Worm (Caenorhabditis elegans): ENCODE results near the gene rme-2.
"Not testable (repeated sequence)": the region's sequence is repeated elsewhere in the genome, so short reads cannot be mapped to it uniquely, and the experiment has no call there.

Gene rme-2

ce11 chrIV:5469739-5470138, at the start of gene rme-2:
Gene rme-2, plus strand, starts transcription at chrIV:5470026.
- TF ChIP-seq unc-62 (GFP tag; optimal IDR thresholded peaks at IDR 0.05): no peak

ce11 chrIV:5438705-5439104, 31.1 kb upstream of the rme-2 start, which contains the start of gene mgl-3:
Gene mgl-3, plus strand, starts transcription at chrIV:5439005.
- no peak for TF ChIP-seq unc-62 (GFP tag; optimal IDR thresholded peaks at IDR 0.05)

- TF ChIP-seq unc-62 (GFP tag; optimal IDR thresholded peaks at IDR 0.05): no peak
Measured at ce11 chrIV:5452667-5453066, 17.2 kb upstream of the rme-2 start, which contains the start of gene Y4C6A.4. Gene Y4C6A.4, plus strand, starts transcription at chrIV:5452967.

ce11 chrIV:5455999-5456398, 13.8 kb upstream of the rme-2 start, which contains the start of gene Y4C6A.3:
Gene Y4C6A.3, minus strand, starts transcription at chrIV:5456099.
- TF ChIP-seq unc-62 (GFP tag; optimal IDR thresholded peaks at IDR 0.05): not testable (repeated sequence)

- no peak for TF ChIP-seq unc-62 (GFP tag; optimal IDR thresholded peaks at IDR 0.05)
Measured at ce11 chrIV:5462820-5463219, 7.0 kb upstream of the rme-2 start.

- TF ChIP-seq unc-62 (GFP tag; optimal IDR thresholded peaks at IDR 0.05): not testable (repeated sequence)
Measured at ce11 chrIV:5464403-5464802, 5.4 kb upstream of the rme-2 start, which contains the start of gene Y52D5A.2. Gene Y52D5A.2, minus strand, starts transcription at chrIV:5464503.

ce11 chrIV:5473098-5473497, 3.3 kb downstream of the rme-2 start:
- no peak for TF ChIP-seq unc-62 (GFP tag; optimal IDR thresholded peaks at IDR 0.05)

- no peak for TF ChIP-seq unc-62 (GFP tag; optimal IDR thresholded peaks at IDR 0.05)
Measured at ce11 chrIV:5476468-5476867, 6.6 kb downstream of the rme-2 start, which contains the start of gene T11F8.4. Gene T11F8.4, minus strand, starts transcription at chrIV:5476568.

ce11 chrIV:5479289-5479688, 9.5 kb downstream of the rme-2 start, which contains the start of gene T11F8.1:
Gene T11F8.1, plus strand, starts transcription at chrIV:5479589.
- no peak for TF ChIP-seq unc-62 (GFP tag; optimal IDR thresholded peaks at IDR 0.05)

- TF ChIP-seq unc-62 (GFP tag; optimal IDR thresholded peaks at IDR 0.05): no peak
Measured at ce11 chrIV:5482231-5482630, 12.4 kb downstream of the rme-2 start, which contains the start of gene T11F8.12. Gene T11F8.12, minus strand, starts transcription at chrIV:5482331.

ce11 chrIV:5482723-5483122, 12.9 kb downstream of the rme-2 start, which contains the start of gene T11F8.5:
Gene T11F8.5, plus strand, starts transcription at chrIV:5483023.
- TF ChIP-seq unc-62 (GFP tag; optimal IDR thresholded peaks at IDR 0.05): no peak

- TF ChIP-seq unc-62 (GFP tag; optimal IDR thresholded peaks at IDR 0.05): not testable (repeated sequence)
Measured at ce11 chrIV:5486208-5486731, 16.4 kb downstream of the rme-2 start, which contains the start of the genes snpc-3.1 and puf-7. Gene snpc-3.1, minus strand, starts transcription at chrIV:5486258. Gene puf-7, plus strand, starts transcription at chrIV:5486713.

- TF ChIP-seq unc-62 (GFP tag; optimal IDR thresholded peaks at IDR 0.05): not testable (repeated sequence)
Measured at ce11 chrIV:5491054-5491453, 21.2 kb downstream of the rme-2 start, which contains the start of gene B0273.115. Gene B0273.115, minus strand, starts transcription at chrIV:5491154.

ce11 chrIV:5492196-5492595, 22.4 kb downstream of the rme-2 start:
- no peak for TF ChIP-seq unc-62 (GFP tag; optimal IDR thresholded peaks at IDR 0.05)

- TF ChIP-seq unc-62 (GFP tag; optimal IDR thresholded peaks at IDR 0.05): no peak
Measured at ce11 chrIV:5493135-5493534, 23.3 kb downstream of the rme-2 start.

- no peak for TF ChIP-seq unc-62 (GFP tag; optimal IDR thresholded peaks at IDR 0.05)
Measured at ce11 chrIV:5493692-5494091, 23.9 kb downstream of the rme-2 start, which contains the start of gene B0273.1. Gene B0273.1, plus strand, starts transcription at chrIV:5493992.

ce11 chrIV:5494099-5494498, 24.3 kb downstream of the rme-2 start:
- no peak for TF ChIP-seq unc-62 (GFP tag; optimal IDR thresholded peaks at IDR 0.05)

Measured in whole organism, dauer.